Worm (Caenorhabditis elegans) whole organism, mixed stage, embryonic: ENCODE results near the gene slcr-46.2.

Source experiments
- bed-3 ChIP-seq: fragments of 200-800 bp; sonication (Bioruptor generic); optimal IDR thresholded peaks from 3 replicates; lab custom pipeline; 2018; ENCODE audit warnings: mild to moderate bottlenecking, missing genetic modification characterization, moderate library complexity, missing compliant biosample characterization
- ceh-39 ChIP-seq: fragments of 150-350 bp; optimal IDR thresholded peaks from 2 replicates; lab custom pipeline; 2014; ENCODE audit warnings: missing biosample characterization, missing genetic modification characterization
- ces-1 ChIP-seq: fragments of 150-350 bp; optimal IDR thresholded peaks from 2 replicates; lab custom pipeline; 2014; ENCODE audit warnings: missing biosample characterization, missing genetic modification reagents, missing genetic modification characterization
- elt-1 ChIP-seq: sonication (generic microtip); optimal IDR thresholded peaks from 2 replicates; lab custom pipeline; 2017; ENCODE audit warnings: missing genetic modification characterization, mild to moderate bottlenecking, missing compliant biosample characterization, antibody characterized with exemption, moderate library complexity, borderline replicate concordance; ENCODE audit not compliant: insufficient read depth
- lsy-2 ChIP-seq: fragments of 150-350 bp; optimal IDR thresholded peaks from 2 replicates; lab custom pipeline; 2014; ENCODE audit warnings: missing biosample characterization, missing genetic modification characterization
- mab-5 ChIP-seq: fragments of 150-350 bp; optimal IDR thresholded peaks from 2 replicates; lab custom pipeline; 2014; ENCODE audit warnings: missing biosample characterization, missing genetic modification characterization
- mep-1 ChIP-seq: fragments of 150-350 bp; optimal IDR thresholded peaks from 2 replicates; lab custom pipeline; 2017; ENCODE audit warnings: missing biosample characterization, missing genetic modification reagents, missing genetic modification characterization, inconsistent platforms
- nhr-237 ChIP-seq: fragments of 150-350 bp; optimal IDR thresholded peaks from 2 replicates; lab custom pipeline; 2014; ENCODE audit warnings: missing biosample characterization, missing genetic modification characterization
- pha-4 ChIP-seq: fragments of 150-350 bp; optimal IDR thresholded peaks from 2 replicates; lab custom pipeline; 2018; ENCODE audit warnings: missing biosample characterization, missing genetic modification reagents, missing genetic modification characterization
- snpc-4 ChIP-seq: fragments of 150-350 bp; optimal IDR thresholded peaks from 2 replicates; lab custom pipeline; 2014; ENCODE audit warnings: missing biosample characterization, missing genetic modification characterization
- sptf-1 ChIP-seq: sonication (generic microtip); optimal IDR thresholded peaks from 2 replicates; lab custom pipeline; 2017; ENCODE audit warnings: mild to moderate bottlenecking, missing genetic modification characterization, moderate library complexity, missing compliant biosample characterization
- unc-39 ChIP-seq: fragments of 150-350 bp; optimal IDR thresholded peaks from 2 replicates; lab custom pipeline; 2014; ENCODE audit warnings: missing biosample characterization, missing genetic modification characterization
- unc-62 ChIP-seq: fragments of 150-350 bp; optimal IDR thresholded peaks from 2 replicates; lab custom pipeline; 2014; ENCODE audit warnings: missing biosample characterization, missing genetic modification reagents, missing genetic modification characterization
- ztf-11 ChIP-seq: fragments of 150-350 bp; optimal IDR thresholded peaks from 2 replicates; lab custom pipeline; 2014; ENCODE audit warnings: missing biosample characterization, missing genetic modification characterization

- TF ChIP-seq pha-4 (tag; lab: Kevin White, UChicago) (no peak), unc-62 (GFP tag; lab: Kevin White, UChicago) (no peak), mab-5 (tag; lab: Kevin White, UChicago) (no peak), unc-39 (tag; lab: Kevin White, UChicago) (no peak), snpc-4 (tag; lab: Kevin White, UChicago) (no peak), mep-1 (tag; lab: Kevin White, UChicago) (no peak), bed-3 (GFP tag; lab: Kevin White, UChicago) (no peak), elt-1 (tag; lab: Kevin White, UChicago) (no peak), ceh-39 (tag; lab: Kevin White, UChicago) (no peak), ztf-11 (tag; lab: Kevin White, UChicago) (no peak), nhr-237 (no peak), ces-1 (GFP tag; lab: Kevin White, UChicago) (no peak), lsy-2 (tag; lab: Kevin White, UChicago) (no peak), sptf-1 (tag; lab: Kevin White, UChicago) (no peak)
Measured at ce11 chrV:19401429-19401828, 11.5 kb upstream of the slcr-46.2 start.
